Fruit fly (Drosophila melanogaster) whole organism, embryonic: ENCODE data around the gene RapGAP1.

Experiments used
- CG33213 ChIP-seq: fragments of 200-800 bp; sonication (Bioruptor generic); optimal IDR thresholded peaks from 3 replicates; lab custom pipeline; 2016; ENCODE audit warnings: missing biosample characterization, missing genetic modification characterization
- CG8290 ChIP-seq, 3 experiments: fragments of 200-800 bp; sonication (Bioruptor generic); optimal IDR thresholded peaks; 2 replicates each; lab custom pipeline; 2016 to 2019; ENCODE audit warnings: missing biosample characterization in 3 of 3, missing genetic modification characterization in 3 of 3, mild to moderate bottlenecking in 2 of 3, moderate library complexity in 1 of 3
- HmgD ChIP-seq: fragments of 200-800 bp; sonication (Bioruptor generic); optimal IDR thresholded peaks from 3 replicates; lab custom pipeline; 2016; ENCODE audit warnings: missing biosample characterization, missing genetic modification characterization
- Hr78 ChIP-seq, 2 experiments: fragments of 200-800 bp in 1 of 2; fragments of >200 bp in 1 of 2; sonication (Bioruptor generic) in 1 of 2; optimal IDR thresholded peaks; 2 replicates each; lab custom pipeline; 2017 to 2019; ENCODE audit warnings: missing biosample characterization in 2 of 2, missing genetic modification characterization in 2 of 2, mild to moderate bottlenecking in 1 of 2, moderate library complexity in 1 of 2
- Vsx1 ChIP-seq: fragments of 200-800 bp; sonication (Bioruptor generic); optimal IDR thresholded peaks from 2 replicates; lab custom pipeline; 2017; ENCODE audit warnings: missing biosample characterization, mild to moderate bottlenecking, missing genetic modification characterization, missing genetic modification reagents
- nmo ChIP-seq: fragments of 200-800 bp; sonication (Bioruptor generic); optimal IDR thresholded peaks from 2 replicates; lab custom pipeline; 2018; ENCODE audit warnings: missing biosample characterization, mild to moderate bottlenecking, missing genetic modification characterization, moderate library complexity
- sima ChIP-seq: fragments of 200-800 bp; sonication (Bioruptor generic); optimal IDR thresholded peaks from 2 replicates; lab custom pipeline; 2016; ENCODE audit warnings: missing biosample characterization, missing genetic modification characterization
- slou ChIP-seq: fragments of 200-800 bp; sonication (Bioruptor generic); optimal IDR thresholded peaks from 3 replicates; lab custom pipeline; 2016; ENCODE audit warnings: missing biosample characterization, missing genetic modification characterization
- trh ChIP-seq: fragments of 200-800 bp; sonication (Bioruptor generic); optimal IDR thresholded peaks from 2 replicates; lab custom pipeline; 2016; ENCODE audit warnings: missing biosample characterization, missing genetic modification characterization
- vfl ChIP-seq: fragments of 200-800 bp; sonication (Bioruptor generic); optimal IDR thresholded peaks from 2 replicates; lab custom pipeline; 2016; ENCODE audit warnings: missing biosample characterization, missing genetic modification characterization

DNA sequence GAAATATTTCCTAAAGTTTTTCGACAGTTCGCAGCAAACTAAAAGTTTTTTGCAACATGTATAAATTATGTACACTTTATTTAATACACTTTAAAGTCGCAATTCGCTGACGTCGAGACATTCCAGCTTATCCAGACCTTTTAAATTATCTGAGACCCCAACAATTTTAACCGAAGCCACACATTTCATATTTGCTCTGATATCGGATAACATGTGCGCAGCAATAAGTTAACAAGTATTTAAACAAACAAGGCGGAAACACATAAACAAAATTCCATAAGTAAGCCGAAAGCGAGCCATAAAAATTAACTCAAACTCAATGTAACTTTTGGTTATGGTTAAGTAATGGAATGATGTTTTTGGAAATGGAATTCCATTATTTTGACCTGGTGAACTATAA lies 85.3 kb downstream of the RapGAP1 start:
- TF ChIP-seq nmo (no peak), vfl (GFP tag; lab: Kevin White, UChicago) (no peak), HmgD (GFP tag; lab: Kevin White, UChicago) (no peak), Vsx1 (no peak), CG8290 (GFP tag; optimal IDR thresholded peaks at IDR 0.05; lab: Kevin White, UChicago) (no peak), CG8290 (tag; optimal IDR thresholded peaks at IDR 0.05; lab: Kevin White, UChicago) (no peak), slou (GFP tag; lab: Kevin White, UChicago) (no peak), trh (GFP tag; lab: Kevin White, UChicago) (no peak), Hr78 (GFP tag; optimal IDR thresholded peaks at IDR 0.05; lab: Kevin White, UChicago) (no peak), sima (GFP tag; lab: Kevin White, UChicago) (no peak), CG33213 (no peak)
